Worm (Caenorhabditis elegans): Measurements from ENCODE around the gene odr-1.

The odr-1 gene

DNA sequence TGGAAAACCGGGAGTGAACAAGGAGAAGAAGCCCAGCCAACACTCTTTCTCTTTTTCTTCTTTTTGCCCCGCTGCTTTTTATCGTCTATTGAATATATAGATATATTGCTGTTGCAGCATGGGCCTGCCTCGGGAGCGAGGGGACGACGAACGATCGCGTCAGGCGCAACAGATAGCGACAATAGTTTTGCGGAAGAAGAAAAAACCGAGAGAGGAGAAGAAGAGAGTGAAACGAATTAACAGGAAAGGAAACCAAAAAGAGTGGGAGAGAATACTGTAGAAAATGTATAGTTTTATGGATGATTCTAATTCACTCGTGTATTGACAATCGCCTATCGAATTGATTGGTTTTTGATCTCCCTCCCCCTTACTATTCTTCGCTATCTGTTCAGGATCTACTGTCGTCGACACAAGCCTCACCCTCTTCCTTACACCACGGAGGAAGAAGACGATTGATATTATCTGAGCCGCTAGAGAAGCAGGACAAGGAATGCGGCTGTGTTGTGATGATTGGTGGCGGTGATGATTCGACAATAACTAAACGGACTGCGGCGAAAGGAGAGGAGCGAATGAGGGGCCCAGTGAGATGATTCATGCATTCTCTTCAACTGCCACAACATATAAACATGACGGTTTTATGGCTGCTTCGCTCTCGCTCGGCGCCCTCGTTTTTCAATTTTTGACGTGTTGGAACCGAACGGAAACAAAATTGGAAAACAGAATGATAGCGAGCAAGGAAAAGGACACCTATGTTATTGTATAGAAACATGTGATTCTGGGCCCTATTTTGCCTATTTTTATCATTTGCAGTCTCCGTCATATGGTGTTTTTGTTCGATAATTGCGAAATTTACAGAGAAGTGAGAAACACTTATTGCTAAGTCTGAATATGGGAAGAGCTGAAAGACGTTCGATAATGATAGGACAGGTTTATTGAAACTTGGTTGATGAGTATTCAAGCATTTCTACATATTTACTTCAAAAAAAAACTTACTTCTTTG is 24.3 kb downstream of the odr-1 start (continued):
- TF ChIP-seq hif-1 (tag; optimal IDR thresholded peaks at IDR 0.05), result no peak
- no peak for TF ChIP-seq lin-1 (GFP tag; IDR thresholded peaks at IDR 0.05)
- no peak for TF ChIP-seq zfp-3 (GFP tag; conservative IDR thresholded peaks at IDR 0.05)
- no peak for TF ChIP-seq hmg-1.1 (GFP tag; IDR thresholded peaks at IDR 0.05)
- no peak for TF ChIP-seq php-3 (GFP tag; IDR thresholded peaks at IDR 0.05)
- TF ChIP-seq nhr-41 (GFP tag; IDR thresholded peaks at IDR 0.05), result no peak
- no peak for TF ChIP-seq ctbp-1 (GFP tag; IDR thresholded peaks at IDR 0.05)
- no peak for TF ChIP-seq nhr-42 (GFP tag; IDR thresholded peaks at IDR 0.05)
- TF ChIP-seq nhr-10 (tag; optimal IDR thresholded peaks at IDR 0.05), result no peak
- TF ChIP-seq zip-2 (tag; optimal IDR thresholded peaks at IDR 0.05), result no peak
- TF ChIP-seq zip-11 (GFP tag; IDR thresholded peaks at IDR 0.05), result no peak
- TF ChIP-seq lin-39 (tag; optimal IDR thresholded peaks at IDR 0.05), result no peak
- no peak for TF ChIP-seq zag-1 (tag; optimal IDR thresholded peaks at IDR 0.05)
- TF ChIP-seq tag-97 (GFP tag; IDR thresholded peaks at IDR 0.05), result no peak
- TF ChIP-seq lin-13 (GFP tag; optimal IDR thresholded peaks at IDR 0.05), result no peak
- no peak for TF ChIP-seq T20F7.1 (GFP tag; optimal IDR thresholded peaks at IDR 0.05)
- TF ChIP-seq skn-1 (tag; optimal IDR thresholded peaks at IDR 0.05), result no peak
- no peak for TF ChIP-seq spr-3 (GFP tag; optimal IDR thresholded peaks at IDR 0.05)
- TF ChIP-seq nhr-77 (tag; optimal IDR thresholded peaks at IDR 0.05), result peak; percentile 6
- TF ChIP-seq ceh-28 (tag; optimal IDR thresholded peaks at IDR 0.05), result no peak
- peak; percentile 49 for TF ChIP-seq hlh-11 (tag; optimal IDR thresholded peaks at IDR 0.05)
- TF ChIP-seq ceh-44 (GFP tag; IDR thresholded peaks at IDR 0.05), result no peak
- no peak for TF ChIP-seq fos-1 (tag; optimal IDR thresholded peaks at IDR 0.05)
- no peak for TF ChIP-seq duxl-1 (tag; optimal IDR thresholded peaks at IDR 0.05; ENCODE audit: poor library complexity)
- TF ChIP-seq Y105C5A.15 (GFP tag; IDR thresholded peaks at IDR 0.05), result no peak
- no peak for TF ChIP-seq dpl-1 (GFP tag; optimal IDR thresholded peaks at IDR 0.05)
- TF ChIP-seq mes-2 (tag; optimal IDR thresholded peaks at IDR 0.05; ENCODE audit: poor library complexity, severe bottlenecking), result no peak
- no peak for TF ChIP-seq madf-5 (GFP tag; IDR thresholded peaks at IDR 0.05)
- no peak for TF ChIP-seq spr-1 (tag; optimal IDR thresholded peaks at IDR 0.05)
- TF ChIP-seq ces-1 (GFP tag; optimal IDR thresholded peaks at IDR 0.05), result no peak
- TF ChIP-seq nhr-48 (tag; optimal IDR thresholded peaks at IDR 0.05), result no peak
- TF ChIP-seq cey-2 (tag; optimal IDR thresholded peaks at IDR 0.05; ENCODE audit: borderline replicate concordance, insufficient read depth), result no peak
- no peak for TF ChIP-seq unc-130 (GFP tag; optimal IDR thresholded peaks at IDR 0.05)
- peak in 1 of 2 experiments; percentile 16 for TF ChIP-seq mdl-1 (tag; optimal IDR thresholded peaks at IDR 0.05)
- TF ChIP-seq ceh-82 (tag; optimal IDR thresholded peaks at IDR 0.05), result no peak
- no peak for TF ChIP-seq dmd-9 (GFP tag; IDR thresholded peaks at IDR 0.05)
- TF ChIP-seq ama-1 (optimal IDR thresholded peaks at IDR 0.05), result no peak
- TF ChIP-seq nhr-102 (tag; optimal IDR thresholded peaks at IDR 0.05), result no peak
- TF ChIP-seq mxl-2 (GFP tag; conservative IDR thresholded peaks at IDR 0.05), result no peak
- TF ChIP-seq F37D6.2 (tag; optimal IDR thresholded peaks at IDR 0.05), result no peak
- TF ChIP-seq mdt-29 (GFP tag; IDR thresholded peaks at IDR 0.05), result no peak
- no peak for TF ChIP-seq unc-39 (tag; optimal IDR thresholded peaks at IDR 0.05)
- no peak for TF ChIP-seq saeg-2 (GFP tag; IDR thresholded peaks at IDR 0.05)
- no peak for TF ChIP-seq gei-8 (GFP tag; optimal IDR thresholded peaks at IDR 0.05)
- TF ChIP-seq hlh-30 (tag; optimal IDR thresholded peaks at IDR 0.05; ENCODE audit: insufficient read depth), result peak; percentile 58
- TF ChIP-seq dmd-6 (GFP tag; IDR thresholded peaks at IDR 0.05), result peak; percentile 40
- no peak for TF ChIP-seq Y75B8A.6 (GFP tag; IDR thresholded peaks at IDR 0.05)
- no peak for TF ChIP-seq sdz-12 (GFP tag; optimal IDR thresholded peaks at IDR 0.05)

Measured in whole organism, L4 larva.